Worm (Caenorhabditis elegans) whole organism, L1 larva: Measurements from ENCODE around the gene F10E7.2.
A peak's percentile ranks its signal among the peaks of the same experiment; 100 is the strongest.

Experiments used
- blmp-1 ChIP-seq: fragments of 150-350 bp; optimal IDR thresholded peaks from 2 replicates; lab custom pipeline; 2014; ENCODE audit warnings: missing biosample characterization, missing genetic modification characterization
- ceh-63 ChIP-seq: fragments of 200-800 bp; sonication (Bioruptor generic); optimal IDR thresholded peaks from 2 replicates; lab custom pipeline; 2018; ENCODE audit warnings: mild to moderate bottlenecking, missing genetic modification characterization, missing compliant biosample characterization
- ceh-8 ChIP-seq: fragments of 200-800 bp; sonication (Bioruptor generic); optimal IDR thresholded peaks from 2 replicates; lab custom pipeline; 2018; ENCODE audit warnings: mild to moderate bottlenecking, missing genetic modification characterization, moderate library complexity, missing compliant biosample characterization
- ceh-82 ChIP-seq, 3 experiments: fragments of 150-350 bp in 1 of 3; sonication (generic microtip) in 2 of 3; optimal IDR thresholded peaks; 2 replicates each; lab custom pipeline; 2014 to 2017; ENCODE audit warnings: missing biosample characterization in 3 of 3, missing genetic modification characterization in 3 of 3
- ceh-88 ChIP-seq: fragments of 200-800 bp; sonication (Bioruptor generic); IDR thresholded peaks from 2 replicates; pipeline ENCODE4 v1.3.6; 2022; ENCODE audit warnings: missing genetic modification characterization, missing compliant biosample characterization
- ces-1 ChIP-seq: fragments of 150-350 bp; optimal IDR thresholded peaks from 2 replicates; lab custom pipeline; 2014; ENCODE audit warnings: missing biosample characterization, missing genetic modification reagents, missing genetic modification characterization
- dsc-1 ChIP-seq: sonication (generic microtip); optimal IDR thresholded peaks from 2 replicates; lab custom pipeline; 2016; ENCODE audit warnings: mild to moderate bottlenecking, missing genetic modification characterization, missing compliant biosample characterization
- efl-1 ChIP-seq, 4 experiments: fragments of 150-350 bp; optimal IDR thresholded peaks in 3 of 4; peaks in 1 of 4; 1 replicate in 1 of 4; 2 replicates in 3 of 4; lab custom pipeline; 2014; ENCODE audit warnings: missing biosample characterization in 2 of 4, missing genetic modification characterization in 2 of 4, missing genetic modification reagents in 2 of 4
- efl-3 ChIP-seq: fragments of 200-800 bp; sonication (Bioruptor generic); optimal IDR thresholded peaks from 2 replicates; lab custom pipeline; 2018; ENCODE audit warnings: mild to moderate bottlenecking, missing genetic modification characterization, missing compliant biosample characterization
- elt-2 ChIP-seq: sonication (generic microtip); optimal IDR thresholded peaks from 2 replicates; lab custom pipeline; 2016; ENCODE audit warnings: missing genetic modification characterization, mild to moderate bottlenecking, inconsistent platforms, missing compliant biosample characterization, missing genetic modification reagents
- elt-3 ChIP-seq, 6 experiments: fragments of 150-350 bp in 1 of 6; sonication (generic microtip); optimal IDR thresholded peaks; 2 replicates each; lab custom pipeline; 2017 to 2018; ENCODE audit warnings: missing biosample characterization in 6 of 6, missing genetic modification characterization in 6 of 6, inconsistent platforms in 1 of 6
- ets-5 ChIP-seq: fragments of 200-800 bp; sonication (Bioruptor generic); IDR thresholded peaks from 2 replicates; pipeline ENCODE4 v1.3.6; 2022; ENCODE audit warnings: missing genetic modification characterization, missing compliant biosample characterization
- fkh-10 ChIP-seq: sonication (generic microtip); optimal IDR thresholded peaks from 2 replicates; lab custom pipeline; 2017; ENCODE audit warnings: missing biosample characterization, missing genetic modification reagents, missing genetic modification characterization
- fkh-8 ChIP-seq: sonication (generic microtip); optimal IDR thresholded peaks from 2 replicates; lab custom pipeline; 2016; ENCODE audit warnings: mild to moderate bottlenecking, missing genetic modification characterization, missing compliant biosample characterization
- grh-1 ChIP-seq: fragments of 200-800 bp; sonication (Bioruptor generic); IDR thresholded peaks from 2 replicates; pipeline ENCODE4 v1.3.6; 2022; ENCODE audit warnings: missing genetic modification reagents, missing genetic modification characterization, missing compliant biosample characterization
- hlh-4 ChIP-seq: sonication (generic microtip); optimal IDR thresholded peaks from 2 replicates; lab custom pipeline; 2016; ENCODE audit warnings: mild to moderate bottlenecking, missing genetic modification characterization, missing compliant biosample characterization
- isw-1 ChIP-seq: fragments of 200-800 bp; sonication (Bioruptor generic); IDR thresholded peaks from 2 replicates; pipeline ENCODE4 v1.3.6; 2022; ENCODE audit warnings: missing genetic modification characterization, missing compliant biosample characterization
- jun-1 ChIP-seq: fragments of 150-350 bp; optimal IDR thresholded peaks from 2 replicates; lab custom pipeline; 2014; ENCODE audit warnings: missing biosample characterization, missing genetic modification reagents, missing genetic modification characterization
- lin-39 ChIP-seq: fragments of 150-350 bp; optimal IDR thresholded peaks from 2 replicates; lab custom pipeline; 2014; ENCODE audit warnings: missing biosample characterization, missing genetic modification reagents, missing genetic modification characterization
- lir-3 ChIP-seq: sonication (generic microtip); optimal IDR thresholded peaks from 2 replicates; lab custom pipeline; 2016; ENCODE audit warnings: mild to moderate bottlenecking, missing genetic modification characterization, moderate library complexity, missing compliant biosample characterization; ENCODE audit not compliant: poor library complexity
- lsy-2 ChIP-seq, 2 experiments: fragments of 150-350 bp; optimal IDR thresholded peaks; 2 replicates each; lab custom pipeline; 2014; ENCODE audit warnings: missing biosample characterization in 2 of 2, missing genetic modification characterization in 2 of 2
- mep-1 ChIP-seq: fragments of 150-350 bp; optimal IDR thresholded peaks from 2 replicates; lab custom pipeline; 2014; ENCODE audit warnings: missing biosample characterization, missing genetic modification characterization
- nhr-12 ChIP-seq: sonication (generic microtip); optimal IDR thresholded peaks from 2 replicates; lab custom pipeline; 2017; ENCODE audit warnings: missing biosample characterization, missing genetic modification characterization
- nhr-19 ChIP-seq: fragments of 200-800 bp; sonication (Bioruptor generic); conservative IDR thresholded peaks from 2 replicates; pipeline ENCODE4 v1.3.6; 2022; ENCODE audit warnings: missing genetic modification characterization, missing compliant biosample characterization
- nhr-20 ChIP-seq: sonication (generic microtip); optimal IDR thresholded peaks from 2 replicates; lab custom pipeline; 2016; ENCODE audit warnings: mild to moderate bottlenecking, missing genetic modification characterization, missing compliant biosample characterization
- nhr-237 ChIP-seq: fragments of 150-350 bp; optimal IDR thresholded peaks from 2 replicates; lab custom pipeline; 2014; ENCODE audit warnings: missing biosample characterization, missing genetic modification characterization
- nhr-47 ChIP-seq: sonication (generic microtip); optimal IDR thresholded peaks from 2 replicates; lab custom pipeline; 2016; ENCODE audit warnings: mild to moderate bottlenecking, missing genetic modification characterization, moderate library complexity, missing compliant biosample characterization
- nhr-71 ChIP-seq: sonication (generic microtip); optimal IDR thresholded peaks from 2 replicates; lab custom pipeline; 2016; ENCODE audit warnings: mild to moderate bottlenecking, missing genetic modification characterization, moderate library complexity, missing compliant biosample characterization
- nhr-84 ChIP-seq: sonication (generic microtip); optimal IDR thresholded peaks from 2 replicates; lab custom pipeline; 2017; ENCODE audit warnings: missing biosample characterization, missing genetic modification characterization
- nhr-85 ChIP-seq: sonication (generic microtip); peaks from one replicate; lab custom pipeline; 2016; ENCODE audit warnings: missing genetic modification characterization, inconsistent platforms, missing compliant biosample characterization
- nhr-90 ChIP-seq: sonication (generic microtip); optimal IDR thresholded peaks from 2 replicates; lab custom pipeline; 2016; ENCODE audit warnings: mild to moderate bottlenecking, missing genetic modification characterization, missing compliant biosample characterization; ENCODE audit not compliant: poor library complexity
- pag-3 ChIP-seq: sonication (generic microtip); optimal IDR thresholded peaks from 2 replicates; lab custom pipeline; 2017; ENCODE audit warnings: missing genetic modification characterization, mild to moderate bottlenecking, missing compliant biosample characterization, antibody characterized with exemption, borderline replicate concordance; ENCODE audit not compliant: insufficient read depth
- pqm-1 ChIP-seq: sonication (generic microtip); optimal IDR thresholded peaks from 3 replicates; lab custom pipeline; 2017; ENCODE audit warnings: missing biosample characterization, missing genetic modification characterization
- skn-1 ChIP-seq: fragments of 150-350 bp; optimal IDR thresholded peaks from 2 replicates; lab custom pipeline; 2014; ENCODE audit warnings: missing biosample characterization, missing genetic modification characterization
- snu-23 ChIP-seq: sonication (generic microtip); optimal IDR thresholded peaks from 2 replicates; lab custom pipeline; 2016; ENCODE audit warnings: missing genetic modification characterization, missing compliant biosample characterization
- swsn-7 ChIP-seq: sonication (generic microtip); optimal IDR thresholded peaks from 2 replicates; lab custom pipeline; 2016; ENCODE audit warnings: missing genetic modification characterization, missing compliant biosample characterization
- tbx-2 ChIP-seq: sonication (generic microtip); optimal IDR thresholded peaks from 2 replicates; lab custom pipeline; 2016; ENCODE audit warnings: missing genetic modification characterization, missing compliant biosample characterization
- unc-30 ChIP-seq: sonication (generic microtip); optimal IDR thresholded peaks from 2 replicates; lab custom pipeline; 2017; ENCODE audit warnings: missing biosample characterization, missing genetic modification characterization
- vab-15 ChIP-seq: sonication (generic microtip); optimal IDR thresholded peaks from 2 replicates; lab custom pipeline; 2017; ENCODE audit warnings: missing genotype, mild to moderate bottlenecking, missing genetic modification characterization, missing compliant biosample characterization
- xbp-1 ChIP-seq: sonication (generic microtip); optimal IDR thresholded peaks from 2 replicates; lab custom pipeline; 2016; ENCODE audit warnings: missing genetic modification characterization, missing compliant biosample characterization

F10E7.2 gene

ce11 chrII:7090085-7090484 is 32.0 kb upstream of the F10E7.2 start (continued):
- peak; percentile 83 for TF ChIP-seq nhr-20 (tag; lab: Kevin White, UChicago)
- TF ChIP-seq blmp-1 (tag; lab: Kevin White, UChicago), result peak; percentile 12
- no peak for TF ChIP-seq fkh-10
- TF ChIP-seq swsn-7 (tag; lab: Kevin White, UChicago), result peak; percentile 47
- no peak for TF ChIP-seq ceh-82 (tag; optimal IDR thresholded peaks at IDR 0.05; lab: Kevin White, UChicago)
- no peak for TF ChIP-seq pqm-1
- no peak for TF ChIP-seq skn-1 (tag; lab: Kevin White, UChicago)
- TF ChIP-seq ceh-63 (GFP tag; lab: Kevin White, UChicago), result no peak
- peak in 1 of 6 experiments; percentile 44 for TF ChIP-seq elt-3 (tag; optimal IDR thresholded peaks at IDR 0.05; lab: Kevin White, UChicago)
- peak; percentile 96 for TF ChIP-seq grh-1 (GFP tag; lab: Robert Waterston, UW)
- TF ChIP-seq lin-39 (tag; lab: Kevin White, UChicago), result no peak
- peak; percentile 82 for TF ChIP-seq nhr-71 (tag; lab: Kevin White, UChicago)
- TF ChIP-seq nhr-84 (tag; lab: Kevin White, UChicago), result no peak
- TF ChIP-seq snu-23 (GFP tag; lab: Kevin White, UChicago), result peak; percentile 73
- TF ChIP-seq elt-2, result no peak
- no peak for TF ChIP-seq pag-3 (tag; lab: Kevin White, UChicago)
- TF ChIP-seq nhr-90 (tag; lab: Kevin White, UChicago), result peak; percentile 59
- TF ChIP-seq tbx-2 (tag; lab: Kevin White, UChicago), result no peak
- TF ChIP-seq vab-15 (tag; lab: Kevin White, UChicago), result peak; percentile 69
- peak; percentile 39 for TF ChIP-seq nhr-47
- TF ChIP-seq ceh-88 (GFP tag; lab: Robert Waterston, UW), result peak; percentile 25; the same call in 1 of the 2 replicates
- no peak for TF ChIP-seq efl-3 (GFP tag; lab: Kevin White, UChicago)
- TF ChIP-seq ets-5 (GFP tag; lab: Robert Waterston, UW), result no peak
- peak; percentile 26 to 54 for TF ChIP-seq lsy-2 (tag; optimal IDR thresholded peaks at IDR 0.05; lab: Kevin White, UChicago)
- TF ChIP-seq nhr-12 (tag; lab: Kevin White, UChicago), result no peak
- TF ChIP-seq jun-1 (tag; lab: Kevin White, UChicago), result no peak
- peak; percentile 12; the same call in 1 of the 2 replicates for TF ChIP-seq isw-1 (GFP tag; lab: Robert Waterston, UW)
- TF ChIP-seq mep-1, result peak; percentile 42
- TF ChIP-seq, all 84 proteins: peak for 28

- no peak for TF ChIP-seq efl-1 (optimal IDR thresholded peaks at IDR 0.05; lab: Kevin White, UChicago)
- TF ChIP-seq efl-1 (GFP tag; optimal IDR thresholded peaks at IDR 0.05 in 1 of 2; lab: Kevin White, UChicago), result peak in 1 of 2 experiments; percentile 2
- no peak for TF ChIP-seq unc-30 (tag; lab: Kevin White, UChicago)
Measured at ce11 chrII:7090852-7091251, 31.2 kb upstream of the F10E7.2 start.

- TF ChIP-seq ceh-8 (GFP tag; lab: Kevin White, UChicago) (no peak), nhr-85 (tag; lab: Kevin White, UChicago) (peak; percentile 60)
Measured at ce11 chrII:7093339-7093821, 28.7 kb upstream of the F10E7.2 start, which contains the start of gene T02G5.3. Gene T02G5.3, plus strand, starts transcription at chrII:7093389.

- TF ChIP-seq jun-1 (tag; lab: Kevin White, UChicago), result no peak
- TF ChIP-seq efl-1 (optimal IDR thresholded peaks at IDR 0.05; lab: Kevin White, UChicago), result no peak
- peak in 1 of 2 experiments; percentile 67 for TF ChIP-seq efl-1 (GFP tag; optimal IDR thresholded peaks at IDR 0.05 in 1 of 2; lab: Kevin White, UChicago)
- no peak for TF ChIP-seq dsc-1
Measured at ce11 chrII:7095970-7096369, 26.1 kb upstream of the F10E7.2 start.

- TF ChIP-seq unc-30 (tag; lab: Kevin White, UChicago) (no peak), jun-1 (tag; lab: Kevin White, UChicago) (no peak), hlh-4 (tag; lab: Kevin White, UChicago) (no peak), ces-1 (no peak), xbp-1 (tag; lab: Kevin White, UChicago) (no peak), nhr-19 (GFP tag; lab: Robert Waterston, UW) (no peak), nhr-90 (tag; lab: Kevin White, UChicago) (no peak), lir-3 (tag; lab: Kevin White, UChicago) (no peak), nhr-237 (tag; lab: Kevin White, UChicago) (no peak), fkh-8 (tag; lab: Kevin White, UChicago) (no peak)
Measured at ce11 chrII:7098578-7098977, 23.5 kb upstream of the F10E7.2 start, which contains the start of gene mct-5. Gene mct-5, minus strand, starts transcription at chrII:7098593.
